Worm (Caenorhabditis elegans): Measurements from ENCODE around the gene acox-3.

- TF ChIP-seq F33H1.4 (GFP tag; IDR thresholded peaks at IDR 0.05) (no peak), cebp-1 (GFP tag; IDR thresholded peaks at IDR 0.05) (no peak), cebp-1 (tag; optimal IDR thresholded peaks at IDR 0.05) (no peak), mcd-1 (GFP tag; IDR thresholded peaks at IDR 0.05) (no peak), pha-4 (tag; optimal IDR thresholded peaks at IDR 0.05) (no peak), Y56A3A.18 (GFP tag; IDR thresholded peaks at IDR 0.05) (no peak), rec-8 (tag; optimal IDR thresholded peaks at IDR 0.05) (no peak), nfya-1 (tag; optimal IDR thresholded peaks at IDR 0.05; ENCODE audit: borderline replicate concordance, insufficient read depth) (no peak), lsl-1 (GFP tag; optimal IDR thresholded peaks at IDR 0.05) (no peak), ceh-40 (GFP tag; IDR thresholded peaks at IDR 0.05) (no peak), atf-7 (tag; optimal IDR thresholded peaks at IDR 0.05) (no peak), nhr-80 (tag; optimal IDR thresholded peaks at IDR 0.05) (no peak), aptf-2 (GFP tag; conservative IDR thresholded peaks at IDR 0.05) (no peak), ceh-100 (GFP tag; IDR thresholded peaks at IDR 0.05) (no peak)
Observed at ce11 chrIV:6254635-6255034, 6.3 kb upstream of the acox-3 start, which contains the start of gene T13A10.64.
